Fruit fly (Drosophila melanogaster) S2 (cell line): Measurements from ENCODE around the gene CG1628.

Experiments used
- CG8478 ChIP-seq: fragments of >200 bp; optimal IDR thresholded peaks from 2 replicates; lab custom pipeline; 2018
- CTCF ChIP-seq, 2 experiments: fragments of >200 bp; optimal IDR thresholded peaks; 2 replicates each; lab custom pipeline; 2018

DNA sequence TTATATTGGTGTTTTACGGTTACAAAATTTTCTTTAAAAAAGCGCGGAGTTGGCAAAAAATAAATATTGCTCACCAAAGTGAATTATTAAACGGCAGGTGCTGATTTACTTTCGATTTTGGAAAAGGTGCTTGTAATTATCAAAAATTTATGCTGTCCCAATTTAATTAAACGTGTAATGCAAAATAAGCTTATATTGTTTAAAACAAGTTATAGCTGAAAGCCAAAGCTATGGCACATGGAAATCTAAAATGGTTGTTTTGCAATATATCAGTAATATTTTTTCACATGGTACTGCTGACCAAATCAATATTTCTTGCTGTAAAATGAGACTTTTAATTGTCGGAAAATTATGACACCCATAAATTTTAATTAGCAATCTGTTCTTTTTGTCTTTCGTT, 16.3 kb downstream of the CG1628 start:
- TF ChIP-seq CG8478 (no peak), CTCF (optimal IDR thresholded peaks at IDR 0.05; lab: Kevin White, UChicago) (no peak)
